Fruit fly (Drosophila melanogaster) whole organism, wandering third instar larva: ENCODE data around the gene CG10338.

Experiments used
- Abd-B ChIP-seq: fragments of >200 bp; optimal IDR thresholded peaks from 2 replicates; lab custom pipeline; 2017; ENCODE audit warnings: missing biosample characterization, missing genetic modification characterization
- CG32264 ChIP-seq: fragments of 200-800 bp; sonication (Bioruptor generic); optimal IDR thresholded peaks from 2 replicates; lab custom pipeline; 2016; ENCODE audit warnings: missing biosample characterization, missing genetic modification characterization
- CrebA ChIP-seq: fragments of 200-800 bp; sonication (Bioruptor generic); optimal IDR thresholded peaks from 2 replicates; lab custom pipeline; 2016; ENCODE audit warnings: missing biosample characterization, mild to moderate bottlenecking, missing genetic modification characterization, borderline replicate concordance
- Dif ChIP-seq: fragments of 200-275, 200-300 bp; sonication (Bioruptor generic); optimal IDR thresholded peaks from 2 replicates; lab custom pipeline; 2018; ENCODE audit warnings: missing biosample characterization, missing genetic modification characterization; ENCODE audit not compliant: partially characterized antibody
- GATAd ChIP-seq: sonication (Bioruptor generic); optimal IDR thresholded peaks from 2 replicates; lab custom pipeline; 2016; ENCODE audit warnings: missing biosample characterization, missing genetic modification characterization
- HLH106 ChIP-seq: fragments of 200-800 bp; optimal IDR thresholded peaks from 3 replicates; lab custom pipeline; 2019; ENCODE audit warnings: missing biosample characterization, mild to moderate bottlenecking, missing genetic modification characterization, moderate library complexity
- Hnf4 ChIP-seq: fragments of 200-800 bp; sonication (Bioruptor generic); optimal IDR thresholded peaks from 2 replicates; lab custom pipeline; 2016; ENCODE audit warnings: missing biosample characterization, mild to moderate bottlenecking, missing genetic modification characterization
- Hr78 ChIP-seq: fragments of >200 bp; optimal IDR thresholded peaks from 2 replicates; lab custom pipeline; 2017; ENCODE audit warnings: missing biosample characterization, missing genetic modification characterization
- Myc ChIP-seq: fragments of >200 bp; optimal IDR thresholded peaks from 2 replicates; lab custom pipeline; 2017
- N ChIP-seq: fragments of >200 bp; optimal IDR thresholded peaks from 2 replicates; lab custom pipeline; 2018; ENCODE audit warnings: missing biosample characterization, missing external identifiers, missing genetic modification characterization
- OdsH ChIP-seq: fragments of 200-800 bp; sonication (Bioruptor generic); optimal IDR thresholded peaks from 2 replicates; lab custom pipeline; 2016; ENCODE audit warnings: missing biosample characterization, mild to moderate bottlenecking, missing genetic modification characterization
- Rel ChIP-seq, 2 experiments: fragments of 200-800 bp; sonication (Bioruptor generic) in 1 of 2; optimal IDR thresholded peaks; 2 replicates in 1 of 2; 3 replicates in 1 of 2; lab custom pipeline; 2016 to 2019; ENCODE audit warnings: mild to moderate bottlenecking in 2 of 2, missing biosample characterization in 2 of 2, missing genetic modification characterization in 2 of 2, moderate library complexity in 1 of 2
- Sp1 ChIP-seq: fragments of 200-800 bp; sonication (Bioruptor generic); optimal IDR thresholded peaks from 3 replicates; lab custom pipeline; 2019; ENCODE audit warnings: missing biosample characterization, mild to moderate bottlenecking, missing genetic modification characterization, moderate library complexity
- Vsx2 ChIP-seq: fragments of 200-300, 225-300 bp; sonication (Bioruptor generic); optimal IDR thresholded peaks from 2 replicates; lab custom pipeline; 2018; ENCODE audit warnings: missing biosample characterization, missing genetic modification characterization; ENCODE audit not compliant: partially characterized antibody
- br ChIP-seq: fragments of 200-800 bp; sonication (Bioruptor generic); optimal IDR thresholded peaks from 2 replicates; lab custom pipeline; 2016; ENCODE audit warnings: missing biosample characterization, missing genetic modification characterization
- brk ChIP-seq: fragments of 200-800 bp; sonication (Bioruptor generic); optimal IDR thresholded peaks from 2 replicates; lab custom pipeline; 2016; ENCODE audit warnings: missing biosample characterization, mild to moderate bottlenecking, missing genetic modification characterization
- dl ChIP-seq, 2 experiments: fragments of 175-275, 200-275 bp in 1 of 2; fragments of 200-275 bp in 1 of 2; sonication (Bioruptor generic); optimal IDR thresholded peaks; lab custom pipeline; 2018; ENCODE audit warnings: mild to moderate bottlenecking in 2 of 2, missing biosample characterization in 2 of 2, missing genetic modification characterization in 2 of 2, moderate library complexity in 2 of 2; ENCODE audit not compliant: partially characterized antibody in 2 of 2, insufficient read depth in 1 of 2
- dmrt93B ChIP-seq: fragments of 200-800 bp; sonication (Bioruptor generic); optimal IDR thresholded peaks from 2 replicates; lab custom pipeline; 2018; ENCODE audit warnings: missing biosample characterization, mild to moderate bottlenecking, missing genetic modification characterization
- ey ChIP-seq: fragments of 200-800 bp; sonication (Bioruptor generic); optimal IDR thresholded peaks from 2 replicates; lab custom pipeline; 2016; ENCODE audit warnings: missing biosample characterization, missing genetic modification characterization
- foxo ChIP-seq, 2 experiments: fragments of 200-800 bp; sonication (Bioruptor generic); optimal IDR thresholded peaks; 2 replicates in 1 of 2; 3 replicates in 1 of 2; lab custom pipeline; 2016 to 2017; ENCODE audit warnings: missing biosample characterization in 2 of 2, missing genetic modification characterization in 2 of 2
- fru ChIP-seq: fragments of 200-800 bp; sonication (Bioruptor generic); optimal IDR thresholded peaks from 3 replicates; lab custom pipeline; 2016; ENCODE audit warnings: missing biosample characterization, mild to moderate bottlenecking, missing genetic modification characterization
- jim ChIP-seq: fragments of 175-275, 200-325 bp; sonication (Bioruptor generic); optimal IDR thresholded peaks from 2 replicates; lab custom pipeline; 2016; ENCODE audit warnings: missing biosample characterization, mild to moderate bottlenecking, missing genetic modification characterization
- lola ChIP-seq: fragments of >200 bp; optimal IDR thresholded peaks from 2 replicates; lab custom pipeline; 2017; ENCODE audit warnings: missing biosample characterization, missing genetic modification characterization
- pan ChIP-seq: fragments of >200 bp; optimal IDR thresholded peaks from 2 replicates; lab custom pipeline; 2017
- psq ChIP-seq: fragments of 200-800 bp; sonication (Bioruptor generic); optimal IDR thresholded peaks from 3 replicates; lab custom pipeline; 2017; ENCODE audit warnings: missing biosample characterization, mild to moderate bottlenecking, missing genetic modification characterization, moderate library complexity
- rgr ChIP-seq: fragments of 200-800 bp; sonication (Bioruptor generic); optimal IDR thresholded peaks from 3 replicates; lab custom pipeline; 2016; ENCODE audit warnings: missing biosample characterization, mild to moderate bottlenecking, missing genetic modification characterization
- sage ChIP-seq: fragments of 200-800 bp; sonication (Bioruptor generic); optimal IDR thresholded peaks from 2 replicates; lab custom pipeline; 2016; ENCODE audit warnings: missing biosample characterization, mild to moderate bottlenecking, missing genetic modification characterization
- sv ChIP-seq: fragments of 200-800 bp; sonication (Bioruptor generic); optimal IDR thresholded peaks from 3 replicates; lab custom pipeline; 2016; ENCODE audit warnings: missing biosample characterization, missing genetic modification characterization
- tai ChIP-seq: sonication (Bioruptor generic); optimal IDR thresholded peaks from 2 replicates; lab custom pipeline; 2016; ENCODE audit warnings: missing biosample characterization, missing genetic modification characterization
- usp ChIP-seq: fragments of >200 bp; optimal IDR thresholded peaks from 2 replicates; lab custom pipeline; 2017; ENCODE audit warnings: missing biosample characterization, missing genetic modification characterization
- woc ChIP-seq: sonication (Bioruptor generic); optimal IDR thresholded peaks from 2 replicates; lab custom pipeline; 2016; ENCODE audit warnings: missing biosample characterization, mild to moderate bottlenecking, missing genetic modification characterization

The CG10338 gene

DNA sequence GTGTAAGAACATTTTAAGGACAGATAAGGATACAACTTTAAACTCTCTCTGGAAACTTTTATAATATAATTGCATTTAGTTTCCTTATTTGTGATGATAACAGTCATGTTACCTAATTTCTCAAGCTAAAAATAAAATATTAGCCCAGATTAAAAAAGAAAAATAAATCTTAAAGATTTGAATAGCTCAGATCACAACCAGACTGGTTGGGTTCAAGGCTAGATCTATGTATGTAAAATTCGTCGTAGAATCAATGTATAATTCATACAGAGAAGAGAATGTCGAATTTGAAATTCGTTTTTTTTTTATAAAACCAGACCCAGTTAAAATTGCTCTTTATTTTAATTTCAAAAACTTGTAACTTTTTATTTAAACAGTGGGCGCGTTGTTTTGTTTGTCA is 18.6 kb downstream of the CG10338 start:
- TF ChIP-seq ey (GFP tag; lab: Kevin White, UChicago) (no peak), Hr78 (no peak), Vsx2 (GFP tag; lab: Kevin White, UChicago) (no peak), OdsH (GFP tag; lab: Kevin White, UChicago) (no peak), usp (GFP tag; lab: Kevin White, UChicago) (no peak), lola (no peak), Rel (GFP tag; optimal IDR thresholded peaks at IDR 0.05; lab: Kevin White, UChicago) (no peak), Rel (tag; optimal IDR thresholded peaks at IDR 0.05; lab: Kevin White, UChicago) (no peak), GATAd (GFP tag; lab: Kevin White, UChicago) (no peak)

DNA sequence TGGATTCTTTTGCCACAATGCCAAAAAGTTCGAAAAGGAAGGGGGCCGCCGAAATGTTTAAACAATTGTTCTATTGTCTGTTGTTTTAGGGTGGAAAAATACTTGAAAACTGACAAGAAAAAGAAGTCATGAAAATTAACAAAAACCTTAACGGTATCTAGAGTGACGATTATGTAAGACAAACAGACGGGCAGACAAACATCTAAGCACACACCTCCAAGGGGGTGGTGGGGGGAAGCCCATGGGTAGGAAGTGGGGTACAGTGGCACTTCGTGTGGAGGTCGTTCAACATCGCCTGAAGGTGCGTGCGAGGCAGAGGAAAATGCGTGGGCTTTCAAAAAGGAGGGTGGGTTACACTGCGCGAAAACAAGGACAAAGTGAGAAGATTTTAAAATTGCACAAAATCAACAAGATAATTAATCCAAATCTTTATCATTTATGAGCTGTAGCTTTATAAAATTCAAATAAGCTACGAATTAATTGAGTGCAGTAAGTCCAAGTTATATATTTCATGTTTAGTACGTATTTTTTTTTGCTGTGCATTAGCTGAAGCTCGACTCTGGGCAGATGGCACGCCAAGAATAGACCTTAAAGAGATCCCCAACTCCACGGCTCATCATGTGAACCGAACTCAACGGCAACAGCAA is 22.0 kb downstream of the CG10338 start:
- TF ChIP-seq pan = no peak

DNA sequence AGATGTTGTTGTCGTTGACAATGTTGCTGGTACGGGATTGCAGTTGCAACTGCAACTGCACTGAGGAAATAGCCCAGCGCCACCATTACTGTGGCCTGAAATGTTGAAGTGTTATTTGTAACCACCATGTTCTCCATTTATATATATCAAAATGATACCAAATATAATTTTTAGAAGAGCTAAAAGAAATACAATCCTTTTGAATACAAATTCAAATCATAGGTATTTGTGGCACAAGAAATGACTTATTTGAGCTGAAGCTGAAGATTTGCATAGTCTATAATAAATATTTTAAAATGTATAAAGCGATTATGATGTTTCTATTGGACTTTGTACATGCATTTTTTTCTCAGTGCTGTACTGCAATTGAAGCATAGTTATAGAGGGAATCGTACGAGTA is 24.1 kb downstream of the CG10338 start:
- TF ChIP-seq psq (GFP tag; lab: Kevin White, UChicago) (no peak), woc (GFP tag; lab: Kevin White, UChicago) (no peak), dl (GFP tag; optimal IDR thresholded peaks at IDR 0.05; lab: Kevin White, UChicago; ENCODE audit: insufficient read depth in 1 of 2, partially characterized antibody in 2 of 2) (no peak), dmrt93B (GFP tag; lab: Kevin White, UChicago) (no peak), usp (GFP tag; lab: Kevin White, UChicago) (no peak), Hr78 (no peak), CrebA (GFP tag; lab: Kevin White, UChicago) (no peak), Dif (GFP tag; lab: Kevin White, UChicago) (no peak), foxo (GFP tag; optimal IDR thresholded peaks at IDR 0.05; lab: Kevin White, UChicago) (no peak), Vsx2 (GFP tag; lab: Kevin White, UChicago) (no peak), sage (GFP tag; lab: Kevin White, UChicago) (no peak), CG32264 (GFP tag; lab: Kevin White, UChicago) (no peak), pan (no peak), Abd-B (GFP tag; lab: Kevin White, UChicago) (no peak), br (no peak), ey (GFP tag; lab: Kevin White, UChicago) (no peak), jim (GFP tag; lab: Kevin White, UChicago) (no peak), N (GFP tag; lab: Kevin White, UChicago) (no peak), lola (no peak)

DNA sequence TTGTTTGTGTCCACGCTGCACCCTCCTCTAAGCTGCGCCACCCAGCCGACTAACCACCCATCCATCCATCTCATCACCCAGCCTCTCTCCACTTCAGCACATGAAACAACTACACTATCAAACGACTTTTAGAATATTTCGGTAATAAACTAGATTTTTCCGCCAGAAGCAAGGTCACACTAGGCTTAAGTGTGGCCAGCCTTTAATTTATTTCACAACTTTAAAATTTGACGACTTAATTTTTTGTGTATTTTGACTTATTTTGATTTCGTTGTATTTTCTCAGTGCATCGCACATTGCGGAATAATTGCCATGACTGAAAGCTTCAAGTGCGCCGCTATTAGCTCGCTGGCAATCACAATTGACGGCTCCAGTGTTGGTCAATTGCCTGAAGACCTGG is 29.4 kb downstream of the CG10338 start:
- TF ChIP-seq foxo (GFP tag; optimal IDR thresholded peaks at IDR 0.05; lab: Kevin White, UChicago) (no peak), pan (no peak), Hnf4 (GFP tag; lab: Kevin White, UChicago) (no peak), Myc (lab: Kevin White, UChicago) (no peak), CrebA (GFP tag; lab: Kevin White, UChicago) (no peak), rgr (no peak), ey (GFP tag; lab: Kevin White, UChicago) (no peak), OdsH (GFP tag; lab: Kevin White, UChicago) (no peak), Sp1 (GFP tag; lab: Kevin White, UChicago) (no peak), sv (GFP tag; lab: Kevin White, UChicago) (no peak), tai (GFP tag; lab: Kevin White, UChicago) (no peak), brk (GFP tag; lab: Kevin White, UChicago) (no peak)

DNA sequence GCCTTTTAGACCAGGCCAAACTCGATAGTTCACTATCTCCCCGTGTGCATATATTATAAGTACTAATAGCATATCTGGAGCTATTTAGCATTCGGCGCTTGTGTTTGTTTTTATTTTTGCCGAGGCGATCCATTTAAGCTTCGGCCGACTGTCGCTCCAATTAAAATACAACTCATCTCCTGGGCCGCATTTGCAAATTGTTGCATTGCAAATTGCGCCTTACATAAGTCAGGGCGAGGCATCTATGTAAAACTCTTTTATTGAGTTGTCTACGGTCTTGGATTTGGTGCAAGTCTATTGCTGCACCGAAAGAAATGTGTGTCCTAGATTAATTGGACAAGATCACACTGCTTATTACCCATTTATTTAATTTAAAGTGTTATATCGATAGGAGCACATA is 32.5 kb downstream of the CG10338 start:
- TF ChIP-seq dmrt93B (GFP tag; lab: Kevin White, UChicago) (no peak), Hnf4 (GFP tag; lab: Kevin White, UChicago) (no peak), fru (GFP tag; lab: Kevin White, UChicago) (no peak), N (GFP tag; lab: Kevin White, UChicago) (no peak), lola (no peak), HLH106 (tag; lab: Kevin White, UChicago) (no peak), foxo (GFP tag; optimal IDR thresholded peaks at IDR 0.05; lab: Kevin White, UChicago) (no peak)
- TF ChIP-seq, all 38 proteins: peak for 0
